Worm (Caenorhabditis elegans): ENCODE measurements around the gene ocr-3.

Gene ocr-3

DNA sequence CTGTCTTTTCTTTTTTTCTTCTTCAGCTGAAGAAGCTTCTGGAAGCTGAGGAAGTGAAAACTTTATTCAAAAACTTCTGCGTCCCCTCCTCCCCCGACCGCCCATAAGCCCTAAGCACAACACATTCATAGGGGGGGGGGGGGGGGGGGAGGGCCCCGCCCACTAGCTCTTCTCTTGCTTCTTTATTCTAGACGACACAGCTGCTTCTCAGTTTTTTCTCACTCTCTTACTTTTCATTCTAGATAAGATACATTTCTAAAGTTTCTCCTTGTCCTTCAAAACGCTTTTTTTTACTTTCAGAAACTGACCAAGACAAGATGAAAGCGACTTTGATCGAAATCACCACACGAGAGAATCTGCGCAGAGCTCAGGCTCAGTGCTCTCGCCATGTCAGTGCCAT lies 21.3 kb downstream of the ocr-3 start, which contains the start of gene T10B10.4:
Gene T10B10.4 (plus strand): TSS at position 301 of the 400 bp plus-strand sequence.
- TF ChIP-seq snpc-1.2 (GFP tag; IDR thresholded peaks at IDR 0.05) (no peak), pha-4 (GFP tag; IDR thresholded peaks at IDR 0.05) (peak; percentile 15; the same call in 1 of the 2 replicates), pha-4 (tag; optimal IDR thresholded peaks at IDR 0.05) (no peak), egl-43 (GFP tag; IDR thresholded peaks at IDR 0.05) (no peak), set-16 (GFP tag; IDR thresholded peaks at IDR 0.05) (peak; percentile 41), tra-1 (GFP tag; IDR thresholded peaks at IDR 0.05) (0 out of 2 replicates have a peak, but pooled peaks have one; percentile 19)

DNA sequence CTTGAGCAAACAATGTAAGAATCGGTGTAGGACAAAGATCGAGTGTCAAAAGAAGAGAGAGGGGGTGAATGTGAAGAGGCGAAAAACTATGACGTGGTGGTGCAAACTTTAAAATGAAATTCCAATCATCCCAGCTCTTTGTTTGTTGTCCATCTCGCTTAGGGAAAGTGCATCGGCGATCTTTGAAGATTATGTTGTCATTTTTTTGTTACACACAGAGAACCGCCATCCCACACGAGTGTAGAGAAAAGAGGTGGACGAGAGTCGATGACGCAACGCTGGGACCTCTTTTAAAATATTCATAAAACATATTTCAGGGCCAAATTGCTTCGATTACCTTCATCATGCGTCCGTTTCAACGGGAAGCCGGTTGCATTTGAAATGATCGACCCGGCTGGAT lies 22.8 kb downstream of the ocr-3 start:
- no peak for TF ChIP-seq nhr-76 (tag; optimal IDR thresholded peaks at IDR 0.05)
- peak in 1 of 2 experiments; percentile 65 for TF ChIP-seq unc-62 (GFP tag; optimal IDR thresholded peaks at IDR 0.05 in 1 of 2)
- no peak for TF ChIP-seq unc-62 (tag; optimal IDR thresholded peaks at IDR 0.05)
- TF ChIP-seq dpl-1 (GFP tag; optimal IDR thresholded peaks at IDR 0.05): no peak
- TF ChIP-seq mep-1 (tag; optimal IDR thresholded peaks at IDR 0.05): peak; percentile 11
- TF ChIP-seq nhr-77 (tag; optimal IDR thresholded peaks at IDR 0.05): no peak
- TF ChIP-seq hlh-11 (tag; optimal IDR thresholded peaks at IDR 0.05): peak; percentile 30
- peak in 1 of 2 experiments; percentile 5 for TF ChIP-seq lsy-2 (tag; optimal IDR thresholded peaks at IDR 0.05)
- TF ChIP-seq ces-1 (GFP tag; optimal IDR thresholded peaks at IDR 0.05): no peak
- TF ChIP-seq daf-16 (GFP tag; optimal IDR thresholded peaks at IDR 0.05): peak in 1 of 2 experiments; percentile 27
- no peak for TF ChIP-seq daf-16 (tag; optimal IDR thresholded peaks at IDR 0.05)

DNA sequence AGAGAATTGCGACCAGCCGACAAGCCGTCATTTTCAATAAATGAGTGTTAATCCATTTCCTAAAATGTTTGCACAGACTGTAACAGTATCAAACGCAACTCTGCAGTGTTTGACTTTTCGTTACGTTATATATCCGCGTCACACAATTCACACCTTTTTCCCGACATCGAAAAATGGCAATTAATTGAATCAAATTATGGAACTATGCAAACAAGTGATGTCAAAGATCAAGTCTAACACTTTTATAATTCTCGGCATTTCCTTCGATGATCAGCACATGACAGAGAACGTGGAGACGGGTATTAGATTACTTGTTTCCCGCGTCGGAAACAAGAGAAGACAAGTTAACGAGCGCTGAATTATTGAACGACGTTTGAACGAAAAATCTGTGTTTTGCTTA lies 25.8 kb downstream of the ocr-3 start, which contains the start of gene phat-6:
Gene phat-6 (minus strand): TSS at position 101 of the 400 bp plus-strand sequence.
- TF ChIP-seq vab-7 (GFP tag; IDR thresholded peaks at IDR 0.05): no peak
- TF ChIP-seq unc-62 (GFP tag; optimal IDR thresholded peaks at IDR 0.05 in 1 of 2): peak in 1 of 2 experiments; percentile 12
- no peak for TF ChIP-seq unc-62 (tag; optimal IDR thresholded peaks at IDR 0.05)

ce11 chrX:15199052-15199451 lies 30.5 kb downstream of the ocr-3 start, which contains the start of gene snt-7:
Gene snt-7, minus strand, starts transcription at chrX:15199152.
- peak in 1 of 2 experiments; percentile 25 for TF ChIP-seq unc-62 (GFP tag; optimal IDR thresholded peaks at IDR 0.05 in 1 of 2)
- TF ChIP-seq unc-62 (tag; optimal IDR thresholded peaks at IDR 0.05): no peak
- TF ChIP-seq nhr-42 (GFP tag; IDR thresholded peaks at IDR 0.05): no peak
- TF ChIP-seq lin-29 (GFP tag; IDR thresholded peaks at IDR 0.05): no peak

DNA sequence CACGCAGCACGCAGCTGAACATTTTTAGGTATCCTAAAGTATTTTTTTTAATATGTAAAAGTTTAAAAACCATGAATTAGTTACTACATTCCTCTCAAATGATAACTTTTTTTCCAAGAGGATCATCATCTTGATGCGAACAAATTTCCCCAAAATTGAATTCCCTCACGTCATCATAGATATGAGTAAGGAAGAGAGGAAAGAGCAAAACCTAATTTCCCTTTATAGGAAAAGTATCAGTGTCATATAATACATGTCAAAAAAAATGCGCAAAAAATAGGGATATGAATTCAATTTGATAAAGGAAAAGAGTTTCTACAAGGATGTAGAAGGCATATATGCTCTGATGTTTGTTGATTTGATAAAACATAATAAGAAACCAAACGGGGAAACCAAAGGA lies 31.6 kb downstream of the ocr-3 start:
- TF ChIP-seq ces-1 (GFP tag; optimal IDR thresholded peaks at IDR 0.05) (peak; percentile 13), lin-29 (GFP tag; IDR thresholded peaks at IDR 0.05) (no peak), fkh-10 (GFP tag; optimal IDR thresholded peaks at IDR 0.05) (peak; percentile 49), ctbp-1 (GFP tag; IDR thresholded peaks at IDR 0.05) (0 out of 2 replicates have a peak, but pooled peaks have one; percentile 31)

DNA sequence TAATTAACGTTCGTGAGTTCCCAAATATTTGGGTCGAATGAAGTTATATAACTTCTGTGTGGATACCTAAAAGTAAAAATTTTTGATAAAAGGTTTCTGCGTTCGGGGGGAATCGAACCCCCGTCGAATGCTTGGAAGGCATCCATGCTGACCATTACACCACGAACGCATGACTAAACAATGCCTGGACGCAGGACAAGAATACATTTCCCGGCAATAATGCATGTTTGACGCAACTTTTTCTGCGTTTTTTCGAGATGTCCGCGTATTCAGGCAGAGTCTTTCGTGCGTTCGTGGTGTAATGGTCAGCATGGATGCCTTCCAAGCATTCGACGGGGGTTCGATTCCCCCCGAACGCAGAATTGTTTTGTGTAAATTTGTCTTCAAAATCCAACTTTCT lies 32.2 kb downstream of the ocr-3 start:
- TF ChIP-seq pha-4 (GFP tag; IDR thresholded peaks at IDR 0.05) (peak; percentile 90), pha-4 (tag; optimal IDR thresholded peaks at IDR 0.05) (no peak), nhr-41 (GFP tag; IDR thresholded peaks at IDR 0.05) (peak; percentile 85), nhr-42 (GFP tag; IDR thresholded peaks at IDR 0.05) (peak; percentile 84), ces-1 (GFP tag; optimal IDR thresholded peaks at IDR 0.05) (no peak), lin-39 (tag; optimal IDR thresholded peaks at IDR 0.05) (no peak), D1046.2 (GFP tag; IDR thresholded peaks at IDR 0.05) (peak; percentile 90), nhr-102 (tag; optimal IDR thresholded peaks at IDR 0.05) (peak; percentile 86), fkh-10 (GFP tag; optimal IDR thresholded peaks at IDR 0.05) (no peak), snpc-1.2 (GFP tag; IDR thresholded peaks at IDR 0.05) (peak; percentile 92), nhr-237 (tag; optimal IDR thresholded peaks at IDR 0.05) (no peak), F10B5.3 (tag; optimal IDR thresholded peaks at IDR 0.05) (peak; percentile 36), hif-1 (tag; optimal IDR thresholded peaks at IDR 0.05) (peak; percentile 21 to 53), ztf-11 (tag; optimal IDR thresholded peaks at IDR 0.05) (no peak), madf-9 (GFP tag; conservative IDR thresholded peaks at IDR 0.05) (peak; percentile 89), nhr-111 (GFP tag; optimal IDR thresholded peaks at IDR 0.05) (no peak), ama-1 (optimal IDR thresholded peaks at IDR 0.05) (no peak), lsy-2 (tag; optimal IDR thresholded peaks at IDR 0.05) (peak in 1 of 2 experiments; percentile 59), mxl-3 (GFP tag; optimal IDR thresholded peaks at IDR 0.05) (peak; percentile 65), cey-2 (tag; optimal IDR thresholded peaks at IDR 0.05; ENCODE audit: borderline replicate concordance, insufficient read depth) (no peak), zfp-3 (GFP tag; conservative IDR thresholded peaks at IDR 0.05) (peak; percentile 87), hlh-11 (tag; optimal IDR thresholded peaks at IDR 0.05) (no peak), hlh-30 (tag; optimal IDR thresholded peaks at IDR 0.05; ENCODE audit: insufficient read depth) (peak; percentile 79), ctbp-1 (GFP tag; IDR thresholded peaks at IDR 0.05) (peak; percentile 94), nhr-6 (tag; optimal IDR thresholded peaks at IDR 0.05) (peak; percentile 72), lin-38 (GFP tag; IDR thresholded peaks at IDR 0.05) (peak; percentile 81), tra-1 (GFP tag; IDR thresholded peaks at IDR 0.05) (peak; percentile 93)

Measured in whole organism, L4 larva.